Fruit fly (Drosophila melanogaster) S2 (cell line): ENCODE data around the gene ovo.

Source experiments
- CG8478 ChIP-seq: fragments of >200 bp; optimal IDR thresholded peaks from 2 replicates; lab custom pipeline; 2018
- CTCF ChIP-seq, 2 experiments: fragments of >200 bp; optimal IDR thresholded peaks; 2 replicates each; lab custom pipeline; 2018

DNA sequence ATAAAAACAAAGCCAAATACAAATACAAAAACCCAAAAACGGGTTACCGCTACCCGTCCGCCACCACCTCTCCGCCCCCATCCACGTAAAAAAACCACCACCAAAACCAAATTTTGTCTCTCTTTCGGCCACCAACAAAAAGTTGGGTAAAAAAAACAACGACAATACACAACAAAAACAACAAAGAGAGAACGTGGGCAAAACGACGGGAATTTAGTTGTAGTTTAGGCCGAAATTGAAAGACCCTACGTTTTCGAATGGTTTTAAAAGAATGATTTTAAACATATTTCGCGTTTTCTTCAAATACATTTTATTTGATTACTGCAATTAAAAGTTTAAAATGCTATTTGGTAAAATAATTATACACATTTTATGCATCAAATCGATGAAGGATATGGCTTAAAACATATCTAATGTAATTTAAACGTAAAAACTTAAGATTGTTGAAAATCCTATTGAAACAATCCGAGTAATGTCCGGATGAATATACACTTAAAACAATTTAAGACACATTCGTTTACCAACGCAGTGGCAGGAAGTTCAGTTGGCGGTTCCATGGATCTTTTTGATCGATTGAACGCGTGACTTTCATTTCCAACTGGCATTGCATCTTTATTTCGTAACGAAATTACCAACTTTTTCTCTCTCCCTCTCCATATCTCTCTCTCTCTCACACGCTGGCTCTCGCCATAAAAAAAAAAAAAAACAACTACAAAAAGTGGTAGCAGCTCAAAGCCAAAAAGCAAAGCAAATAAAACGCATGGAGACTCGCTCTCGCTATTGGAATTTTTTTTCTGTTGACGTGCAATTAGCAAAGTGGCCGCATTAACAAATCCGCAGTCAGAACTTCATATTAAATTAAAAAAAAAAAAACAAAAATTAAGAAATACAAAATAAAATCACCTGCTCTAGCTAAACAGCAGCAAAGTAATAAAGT lies 38.9 kb downstream of the ovo start:
- no peak for TF ChIP-seq CTCF (optimal IDR thresholded peaks at IDR 0.05; lab: Kevin White, UChicago)
- no peak for TF ChIP-seq CG8478 (lab: Kevin White, UChicago)
